Worm (Caenorhabditis elegans) whole organism, L4/young adult: ENCODE measurements around the gene twk-49.

Experiments used
- W03F9.2 ChIP-seq: fragments of 150-350 bp; optimal IDR thresholded peaks from 2 replicates; lab custom pipeline; 2014; ENCODE audit warnings: missing biosample characterization, missing genetic modification characterization
- him-1 ChIP-seq: sonication (generic microtip); optimal IDR thresholded peaks from 2 replicates; lab custom pipeline; 2016; ENCODE audit warnings: missing genotype, missing genetic modification reagents, missing genetic modification characterization, missing compliant biosample characterization

DNA sequence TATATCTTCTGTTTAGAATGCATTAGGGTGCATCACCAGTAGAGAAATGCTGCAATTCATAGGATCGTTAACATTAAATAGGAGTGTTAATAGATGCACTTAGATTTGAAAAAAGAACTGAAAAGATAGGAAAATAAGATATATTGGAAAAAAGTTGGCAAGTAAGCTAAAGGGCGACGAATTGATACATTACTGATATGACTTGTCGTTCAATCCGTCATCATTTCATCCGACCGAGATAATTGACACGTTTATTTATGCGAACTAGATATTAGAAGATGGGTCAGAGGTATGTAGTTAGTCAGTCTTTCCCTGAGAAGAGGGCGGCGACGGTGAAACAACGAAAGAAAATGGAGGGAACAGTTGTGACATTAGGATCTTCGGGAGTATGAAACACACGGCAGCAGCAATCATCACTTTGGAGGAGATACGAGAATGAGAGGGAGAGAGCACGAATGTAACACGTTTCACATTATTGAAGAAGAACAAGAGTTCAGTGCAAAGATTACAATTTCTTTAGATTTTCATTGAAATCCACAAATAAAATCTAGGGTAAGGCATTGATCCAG is 46.0 kb upstream of the twk-49 start, which contains the start of gene lron-15:
- TF ChIP-seq W03F9.2 (tag; lab: Kevin White, UChicago) (no peak), him-1 (no peak)
